Fruit fly (Drosophila melanogaster) whole organism: ENCODE data around the gene TM9SF4.

Experiments
- CG8478 ChIP-seq: fragments of >200 bp; optimal IDR thresholded peaks from 2 replicates; lab custom pipeline; 2018; ENCODE audit warnings: inconsistent platforms
- Dll ChIP-seq: fragments of >200 bp; optimal IDR thresholded peaks from 2 replicates; lab custom pipeline; 2017
- EcR ChIP-seq, 2 experiments: fragments of >200 bp; optimal IDR thresholded peaks; 2 replicates each; lab custom pipeline; 2017; ENCODE audit warnings: missing biosample characterization in 2 of 2, missing genetic modification characterization in 2 of 2, missing genetic modification reagents in 2 of 2
- pan ChIP-seq: fragments of >200 bp; optimal IDR thresholded peaks from 2 replicates; lab custom pipeline; 2017
- psq ChIP-seq: fragments of >200 bp; optimal IDR thresholded peaks from 2 replicates; lab custom pipeline; 2017
- usp ChIP-seq: fragments of >200 bp; optimal IDR thresholded peaks from 2 replicates; lab custom pipeline; 2017; ENCODE audit warnings: missing biosample characterization, missing genetic modification characterization, mixed read lengths

TM9SF4 gene

DNA sequence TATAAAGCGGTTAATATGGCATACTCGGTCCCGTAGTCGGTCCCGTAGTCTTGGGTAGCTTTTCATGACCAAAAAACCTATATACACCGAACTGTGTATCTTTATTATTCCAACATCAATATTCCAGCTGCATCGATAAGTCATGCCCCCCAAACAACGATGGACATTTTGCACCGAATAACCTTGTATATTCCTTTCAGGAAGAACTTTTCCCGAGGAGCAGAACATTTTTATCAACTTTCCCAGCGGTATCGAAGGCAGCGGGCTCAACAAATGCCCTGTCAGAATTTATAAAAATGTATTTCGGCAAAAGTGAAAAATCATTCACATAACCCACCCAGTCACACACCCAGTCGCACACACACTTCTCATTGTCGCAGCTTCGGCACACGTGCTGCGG, at the start of gene TM9SF4:
TSS of gene TM9SF4 (plus strand) at position 301 of the 400 bp plus-strand sequence.
- no peak for TF ChIP-seq CG8478 (lab: Kevin White, UChicago)
- TF ChIP-seq usp (GFP tag; lab: Kevin White, UChicago): no peak
- no peak for TF ChIP-seq psq
- TF ChIP-seq pan (lab: Kevin White, UChicago): no peak
- TF ChIP-seq EcR (GFP tag; optimal IDR thresholded peaks at IDR 0.05; lab: Kevin White, UChicago): no peak
- no peak for TF ChIP-seq Dll (lab: Kevin White, UChicago)

DNA sequence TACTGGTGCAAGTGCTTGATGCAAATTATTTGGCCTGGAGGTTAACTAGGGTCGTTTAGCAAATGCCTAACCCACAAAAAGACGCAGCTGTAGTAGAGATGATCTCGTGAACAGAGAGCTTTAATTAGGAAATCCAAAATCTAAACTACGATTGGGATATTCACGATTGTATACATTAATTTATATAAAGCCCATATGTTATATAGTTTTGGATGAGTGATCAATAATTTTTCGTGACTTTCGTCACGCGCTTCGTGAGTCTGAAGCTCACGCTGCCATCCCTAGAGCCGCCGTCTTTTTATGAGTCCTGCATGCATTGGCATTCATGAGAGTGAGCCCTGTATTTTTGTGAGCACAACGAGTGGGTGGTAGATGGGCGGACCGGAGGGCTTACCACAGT, 47.7 kb upstream of the TM9SF4 start:
- no peak for TF ChIP-seq usp (GFP tag; lab: Kevin White, UChicago)
- TF ChIP-seq EcR (GFP tag; optimal IDR thresholded peaks at IDR 0.05; lab: Kevin White, UChicago): no peak
- TF ChIP-seq pan (lab: Kevin White, UChicago): no peak
- TF ChIP-seq CG8478 (lab: Kevin White, UChicago): no peak
- no peak for TF ChIP-seq psq
- no peak for TF ChIP-seq Dll (lab: Kevin White, UChicago)

DNA sequence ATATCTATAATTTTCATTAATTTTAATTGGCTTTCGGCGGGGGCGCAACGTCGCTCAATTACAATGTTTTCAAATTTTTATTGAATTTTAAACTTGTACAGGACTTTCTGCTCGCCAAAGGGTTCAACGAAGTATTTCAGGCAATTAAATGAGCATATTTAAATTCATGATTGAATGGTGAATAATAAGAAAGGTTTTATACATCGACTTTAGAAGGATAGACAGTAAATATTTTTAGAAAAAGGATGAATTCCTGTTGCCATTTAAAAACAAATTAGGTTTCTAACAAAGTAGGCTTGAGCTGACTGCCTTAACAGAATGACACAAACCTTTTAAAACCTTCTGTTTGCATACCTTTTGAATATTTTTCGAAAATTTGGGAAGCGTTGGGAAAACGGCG, 38.8 kb upstream of the TM9SF4 start, which contains the start of gene Gpo3:
TSS of gene Gpo3 (plus strand) at position 301 of the 400 bp plus-strand sequence.
- TF ChIP-seq usp (GFP tag; lab: Kevin White, UChicago) (no peak), EcR (GFP tag; optimal IDR thresholded peaks at IDR 0.05; lab: Kevin White, UChicago) (no peak), psq (no peak), pan (lab: Kevin White, UChicago) (no peak), Dll (lab: Kevin White, UChicago) (no peak)

DNA sequence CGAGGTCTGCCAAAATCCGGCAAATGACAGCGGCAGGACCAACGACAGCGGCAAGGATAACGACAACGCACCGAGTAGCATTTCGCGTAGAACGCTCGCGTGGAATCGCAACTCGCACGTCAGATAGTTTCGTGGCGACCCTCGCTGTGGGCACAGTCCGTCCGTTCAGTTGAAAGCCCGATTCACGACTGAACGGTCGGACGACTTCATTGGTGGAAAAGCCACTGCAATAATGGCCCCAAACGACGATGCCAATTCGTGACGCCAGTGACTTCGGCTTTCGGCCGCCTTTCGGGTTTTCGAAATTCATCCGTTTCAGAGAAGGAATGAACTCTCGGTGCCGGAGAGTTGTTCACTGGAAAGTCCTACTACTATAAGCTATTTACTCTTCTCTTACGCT, 29.6 kb upstream of the TM9SF4 start, which contains the start of gene DIP-kappa:
TSS of gene DIP-kappa (minus strand) at position 200 of the 400 bp plus-strand sequence.
- no peak for TF ChIP-seq EcR (GFP tag; optimal IDR thresholded peaks at IDR 0.05; lab: Kevin White, UChicago)
- no peak for TF ChIP-seq usp (GFP tag; lab: Kevin White, UChicago)
- TF ChIP-seq Dll (lab: Kevin White, UChicago): no peak
- no peak for TF ChIP-seq psq
- TF ChIP-seq CG8478 (lab: Kevin White, UChicago): no peak
- TF ChIP-seq pan (lab: Kevin White, UChicago): no peak

DNA sequence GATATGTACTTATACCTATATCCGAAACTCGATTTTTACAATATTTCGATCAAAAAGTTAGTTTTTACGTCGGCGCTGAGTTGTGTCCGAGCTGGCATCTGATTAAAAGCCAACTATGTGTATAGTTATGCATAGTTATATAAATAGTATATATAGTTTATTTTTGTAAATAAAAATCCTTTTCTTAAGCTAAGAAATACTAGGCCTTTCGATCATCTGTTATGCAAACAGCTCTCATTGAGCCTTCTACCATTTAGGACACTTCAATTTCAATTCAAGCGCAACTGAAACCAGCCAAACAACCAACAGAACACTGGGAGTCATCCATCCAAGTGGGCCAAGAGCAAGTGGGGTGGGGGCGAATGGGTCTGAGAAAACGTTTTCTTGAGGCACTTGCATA, 23.2 kb upstream of the TM9SF4 start, which contains the start of gene CG9014:
TSS of gene CG9014 (minus strand) at position 101 of the 400 bp plus-strand sequence.
- TF ChIP-seq usp (GFP tag; lab: Kevin White, UChicago) (no peak), CG8478 (lab: Kevin White, UChicago) (no peak), EcR (GFP tag; optimal IDR thresholded peaks at IDR 0.05; lab: Kevin White, UChicago) (no peak)

DNA sequence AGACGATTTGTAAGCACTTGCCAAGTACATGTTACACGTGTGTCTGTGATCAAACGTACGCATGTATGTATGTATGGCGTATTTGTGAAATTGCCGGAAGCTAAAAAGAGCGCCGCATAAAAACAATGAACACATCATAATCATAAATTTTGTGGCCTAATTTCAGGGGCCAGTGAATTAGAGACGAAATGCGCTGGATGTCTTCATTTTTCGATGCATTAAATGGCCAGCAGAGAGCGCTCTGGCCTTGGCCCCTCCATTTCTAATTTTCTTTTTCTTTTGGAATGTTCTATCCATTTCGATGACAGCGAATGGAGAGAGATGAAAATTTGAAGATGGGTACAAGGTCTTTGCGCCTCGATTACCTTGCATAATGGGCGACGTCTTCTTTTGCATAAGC, 14.5 kb upstream of the TM9SF4 start:
- TF ChIP-seq pan (lab: Kevin White, UChicago) (no peak), EcR (GFP tag; optimal IDR thresholded peaks at IDR 0.05; lab: Kevin White, UChicago) (no peak), Dll (lab: Kevin White, UChicago) (no peak), usp (GFP tag; lab: Kevin White, UChicago) (no peak), psq (no peak), CG8478 (lab: Kevin White, UChicago) (no peak)

DNA sequence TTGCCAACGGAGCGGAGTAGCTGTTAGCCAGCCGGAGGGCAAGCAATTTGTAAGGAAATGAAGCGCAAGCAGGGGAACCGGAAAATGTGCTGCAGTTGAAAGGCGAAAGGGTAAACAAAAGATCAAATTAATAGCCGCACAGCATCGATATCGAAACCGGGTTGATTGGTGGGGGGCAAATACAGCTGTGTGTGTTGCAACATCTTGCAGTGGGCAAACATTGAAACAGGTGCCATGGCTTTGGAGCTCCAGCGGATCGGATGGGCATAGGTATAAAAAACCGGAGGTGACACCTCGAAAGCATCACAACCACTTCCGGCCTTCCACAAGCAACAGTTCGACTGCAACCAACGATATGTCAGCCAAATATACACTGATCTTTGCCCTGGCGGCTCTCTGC, 10.9 kb upstream of the TM9SF4 start, which contains the start of gene nur:
TSS of gene nur (plus strand) at position 301 of the 400 bp plus-strand sequence.
- TF ChIP-seq EcR (GFP tag; optimal IDR thresholded peaks at IDR 0.05; lab: Kevin White, UChicago): no peak
- no peak for TF ChIP-seq usp (GFP tag; lab: Kevin White, UChicago)
- TF ChIP-seq Dll (lab: Kevin White, UChicago): no peak
- no peak for TF ChIP-seq pan (lab: Kevin White, UChicago)
- no peak for TF ChIP-seq CG8478 (lab: Kevin White, UChicago)

DNA sequence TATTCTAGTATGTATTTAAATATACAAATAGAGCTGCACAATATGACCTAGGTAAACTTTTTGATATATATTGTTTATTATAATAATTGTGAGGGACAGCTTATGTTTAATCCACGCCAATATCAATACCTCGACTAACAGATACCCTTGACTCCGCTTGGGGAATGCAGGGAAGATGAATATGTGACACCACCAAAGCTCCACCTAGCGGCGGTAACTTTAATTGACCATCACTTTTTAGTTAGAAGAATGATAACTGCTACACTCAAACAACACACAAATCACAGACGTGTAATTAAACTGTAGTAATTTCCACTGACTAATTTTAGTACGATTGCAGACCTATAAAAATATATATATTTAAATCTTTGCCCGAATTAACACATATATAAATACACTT, 16.4 kb downstream of the TM9SF4 start:
- TF ChIP-seq Dll (lab: Kevin White, UChicago): no peak
- TF ChIP-seq usp (GFP tag; lab: Kevin White, UChicago): no peak
- no peak for TF ChIP-seq pan (lab: Kevin White, UChicago)
- no peak for TF ChIP-seq psq
- no peak for TF ChIP-seq CG8478 (lab: Kevin White, UChicago)
- no peak for TF ChIP-seq EcR (GFP tag; optimal IDR thresholded peaks at IDR 0.05; lab: Kevin White, UChicago)

DNA sequence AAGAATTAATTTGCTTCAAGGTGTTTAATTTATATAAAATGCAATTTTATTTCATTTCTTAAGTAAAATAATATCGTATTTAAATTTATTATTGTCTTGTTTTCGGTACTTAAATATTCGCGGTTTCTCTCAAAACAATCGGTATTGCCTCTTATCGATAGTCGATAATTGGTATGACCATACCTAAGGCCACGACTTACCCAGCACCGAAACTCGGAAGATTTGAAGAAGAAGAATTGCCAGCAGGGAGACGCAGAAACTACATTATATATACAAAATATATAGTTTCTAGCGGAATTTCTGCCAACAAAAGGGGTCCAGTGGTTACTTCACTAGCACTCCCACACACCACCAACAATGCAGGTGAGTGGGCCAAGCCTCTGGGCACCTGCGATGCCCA, 24.1 kb downstream of the TM9SF4 start:
- TF ChIP-seq pan (lab: Kevin White, UChicago) (no peak), psq (no peak), Dll (lab: Kevin White, UChicago) (no peak), CG8478 (lab: Kevin White, UChicago) (no peak), usp (GFP tag; lab: Kevin White, UChicago) (no peak)

DNA sequence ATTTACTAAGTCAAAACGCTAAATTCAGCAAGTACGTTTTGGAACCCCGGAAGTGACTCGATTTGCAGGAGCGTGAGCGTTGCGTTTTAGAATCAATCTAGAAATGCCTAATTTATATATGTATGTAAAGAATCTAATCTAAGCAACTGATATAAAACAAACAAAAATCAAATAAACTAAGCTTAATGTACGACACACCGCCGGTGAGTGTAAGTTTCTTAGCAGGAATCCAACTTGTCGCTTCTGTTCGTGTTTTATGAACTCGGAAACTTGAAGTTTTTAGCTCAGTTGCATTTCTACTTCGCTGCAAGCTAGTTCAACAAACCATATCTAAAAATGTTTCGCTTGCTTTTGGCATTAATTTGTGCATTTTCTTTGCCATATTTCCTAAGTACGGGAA, 26.9 kb downstream of the TM9SF4 start, which contains the start of gene CG43376:
TSS of gene CG43376 (plus strand) at position 301 of the 400 bp plus-strand sequence.
- TF ChIP-seq EcR (GFP tag; optimal IDR thresholded peaks at IDR 0.05; lab: Kevin White, UChicago): no peak
- TF ChIP-seq psq: no peak
- TF ChIP-seq Dll (lab: Kevin White, UChicago): no peak
- no peak for TF ChIP-seq pan (lab: Kevin White, UChicago)
- TF ChIP-seq CG8478 (lab: Kevin White, UChicago): no peak
- no peak for TF ChIP-seq usp (GFP tag; lab: Kevin White, UChicago)

DNA sequence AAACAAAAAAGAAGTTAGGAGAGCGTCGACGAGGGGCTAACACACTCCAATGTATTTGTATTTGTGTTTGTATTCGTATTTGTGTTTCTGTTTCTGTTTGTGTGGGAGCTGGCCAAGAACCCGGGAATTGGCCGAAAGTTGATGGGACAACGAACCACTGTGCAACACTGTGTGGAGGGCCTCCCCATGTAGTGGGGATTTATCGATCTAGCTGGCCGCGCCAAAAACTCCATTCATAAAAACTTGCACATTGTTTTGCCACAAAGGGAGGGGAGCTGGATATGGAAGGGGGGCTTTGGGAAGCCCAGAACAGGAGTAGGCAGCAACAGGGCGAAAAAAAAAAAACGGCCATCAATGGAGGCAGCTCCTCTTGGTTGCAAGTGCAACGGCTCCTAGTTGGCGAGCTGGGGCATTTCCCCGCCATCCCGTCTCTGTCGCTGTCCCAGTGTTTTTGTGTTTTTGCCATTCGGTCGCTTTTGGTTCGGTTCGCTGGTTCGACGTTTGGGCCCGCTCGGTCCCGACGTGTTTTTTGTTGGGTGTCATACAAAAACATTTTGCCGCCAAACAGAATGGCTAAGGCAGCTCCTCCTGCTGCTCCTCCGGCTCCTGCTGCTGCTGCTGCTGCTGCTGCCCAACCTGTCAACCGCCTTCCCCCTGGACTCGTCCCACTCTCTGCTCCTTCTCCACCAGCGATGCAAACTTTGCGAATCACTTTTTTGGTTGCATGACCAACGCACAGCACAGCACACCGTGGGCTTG, 30.4 kb downstream of the TM9SF4 start:
- TF ChIP-seq CG8478 (lab: Kevin White, UChicago): no peak

DNA sequence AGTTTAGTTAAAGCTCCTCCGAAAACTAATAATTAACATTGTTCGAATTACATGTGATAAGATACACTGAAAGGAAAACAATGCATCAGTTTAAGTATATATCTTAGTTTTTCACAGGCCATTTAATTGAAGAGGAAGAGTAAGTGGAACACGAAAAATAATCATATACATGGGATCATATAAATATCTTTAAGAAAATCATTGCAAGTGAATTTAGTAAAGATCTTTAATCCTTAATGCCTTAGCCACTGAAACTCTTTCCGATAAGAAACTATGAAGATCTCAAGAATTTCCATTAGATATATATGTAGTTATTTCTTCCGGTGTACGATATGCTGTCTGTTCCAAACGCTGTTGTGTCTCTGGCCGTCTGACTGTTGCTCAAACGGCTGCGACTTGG, 31.9 kb downstream of the TM9SF4 start:
- TF ChIP-seq Dll (lab: Kevin White, UChicago) (no peak), usp (GFP tag; lab: Kevin White, UChicago) (no peak), EcR (GFP tag; optimal IDR thresholded peaks at IDR 0.05; lab: Kevin White, UChicago) (no peak), CG8478 (lab: Kevin White, UChicago) (no peak), pan (lab: Kevin White, UChicago) (no peak)
